Fruit fly (Drosophila melanogaster) whole organism, pupa: Measurements from ENCODE around the gene Mp.

Experiments
- CG12605 ChIP-seq: fragments of 200-800 bp; sonication (Bioruptor generic); IDR thresholded peaks from 2 replicates; pipeline ENCODE4 v1.3.6; 2022; ENCODE audit warnings: missing biosample characterization, missing genetic modification characterization
- CG13204 ChIP-seq: fragments of 200-800 bp; sonication (Bioruptor generic); optimal IDR thresholded peaks from 2 replicates; lab custom pipeline; 2018; ENCODE audit warnings: missing biosample characterization, mild to moderate bottlenecking, missing genetic modification characterization, moderate library complexity
- CG14655 ChIP-seq: fragments of 200-800 bp; sonication (Bioruptor generic); optimal IDR thresholded peaks from 3 replicates; lab custom pipeline; 2017; ENCODE audit warnings: mild to moderate bottlenecking, missing biosample characterization, missing genetic modification reagents, missing genetic modification characterization
- CG15710 ChIP-seq: fragments of 200-800 bp; sonication (Bioruptor generic); optimal IDR thresholded peaks from 2 replicates; lab custom pipeline; 2018; ENCODE audit warnings: missing biosample characterization, mild to moderate bottlenecking, missing genetic modification characterization, moderate library complexity
- CG17806 ChIP-seq: fragments of 200-800 bp; sonication (Bioruptor generic); optimal IDR thresholded peaks from 2 replicates; lab custom pipeline; 2018; ENCODE audit warnings: missing biosample characterization, mild to moderate bottlenecking, missing genetic modification characterization, moderate library complexity
- CG32121 ChIP-seq: fragments of 200-800 bp; sonication (Bioruptor generic); IDR thresholded peaks from 2 replicates; pipeline ENCODE4 v1.3.6; 2022; ENCODE audit warnings: missing biosample characterization, missing genetic modification characterization
- CG4496 ChIP-seq: fragments of 200-800 bp; sonication (Bioruptor generic); IDR thresholded peaks from 3 replicates; pipeline ENCODE4 v1.3.6; 2022; ENCODE audit warnings: missing biosample characterization, missing genetic modification characterization
- CG8159 ChIP-seq: fragments of 200-800 bp; sonication (Bioruptor generic); optimal IDR thresholded peaks from 3 replicates; lab custom pipeline; 2018; ENCODE audit warnings: missing biosample characterization, mild to moderate bottlenecking, missing genetic modification characterization, moderate library complexity
- CG9948 ChIP-seq: fragments of 200-800 bp; sonication (Bioruptor generic); optimal IDR thresholded peaks from 2 replicates; lab custom pipeline; 2018; ENCODE audit warnings: missing biosample characterization, mild to moderate bottlenecking, missing genetic modification characterization, moderate library complexity
- D1 ChIP-seq: fragments of 200-800 bp; sonication (Bioruptor generic); optimal IDR thresholded peaks from 2 replicates; lab custom pipeline; 2018; ENCODE audit warnings: missing biosample characterization, mild to moderate bottlenecking, missing genetic modification characterization, moderate library complexity
- EcR ChIP-seq: fragments of 200-800 bp; sonication (Bioruptor generic); optimal IDR thresholded peaks from 3 replicates; lab custom pipeline; 2019; ENCODE audit warnings: missing biosample characterization, missing genetic modification characterization, mild to moderate bottlenecking, moderate library complexity, missing genetic modification reagents
- Ets98B ChIP-seq: fragments of 200-800 bp; sonication (Bioruptor generic); IDR thresholded peaks from 2 replicates; pipeline ENCODE4 v1.3.6; 2022; ENCODE audit warnings: missing biosample characterization, missing genetic modification characterization
- Pif1A ChIP-seq: fragments of 200-800 bp; sonication (Bioruptor generic); optimal IDR thresholded peaks from 3 replicates; lab custom pipeline; 2016; ENCODE audit warnings: missing biosample characterization, missing genetic modification characterization
- Pif1B ChIP-seq: fragments of 200-800 bp; sonication (Bioruptor generic); optimal IDR thresholded peaks from 3 replicates; lab custom pipeline; 2016; ENCODE audit warnings: missing biosample characterization, missing genetic modification characterization
- Snoo ChIP-seq: fragments of 200-800 bp; sonication (Bioruptor generic); optimal IDR thresholded peaks from 3 replicates; lab custom pipeline; 2017; ENCODE audit warnings: missing biosample characterization, mild to moderate bottlenecking, missing genetic modification characterization, inconsistent platforms
- fd96Ca ChIP-seq: fragments of 200-800 bp; sonication (Bioruptor generic); IDR thresholded peaks from 3 replicates; pipeline ENCODE4 v1.3.6; 2022; ENCODE audit warnings: missing biosample characterization, missing genetic modification characterization
- gl ChIP-seq: fragments of 200-800 bp; sonication (Bioruptor generic); optimal IDR thresholded peaks from 2 replicates; lab custom pipeline; 2018; ENCODE audit warnings: missing biosample characterization, mild to moderate bottlenecking, missing genetic modification characterization
- rn ChIP-seq: fragments of 200-800 bp; sonication (Bioruptor generic); IDR thresholded peaks from 2 replicates; pipeline ENCODE4 v1.3.6; 2022; ENCODE audit warnings: missing biosample characterization, missing genetic modification characterization

Mp gene

dm6 chr3L:6978757-6979386 is 19.8 kb upstream of the Mp start:
- TF ChIP-seq fd96Ca (GFP tag; lab: Robert Waterston, UW) (no peak), CG17806 (tag; lab: Kevin White, UChicago) (no peak), EcR (GFP tag; lab: Kevin White, UChicago) (no peak), CG12605 (GFP tag; lab: Robert Waterston, UW) (no peak), rn (GFP tag; lab: Robert Waterston, UW) (no peak), CG14655 (no peak), CG13204 (GFP tag; lab: Kevin White, UChicago) (no peak), CG9948 (tag; lab: Kevin White, UChicago) (no peak), Pif1A (GFP tag; lab: Kevin White, UChicago) (no peak)
- TF ChIP-seq, all 21 proteins: peak for 0

dm6 chr3L:6979387-6980249 is 19.0 kb upstream of the Mp start, which contains the start of gene Galphai:
TSS of gene Galphai (minus strand) at chr3L:6980044.
- TF ChIP-seq CG9948 (tag; lab: Kevin White, UChicago) (no peak), CG4496 (GFP tag; lab: Robert Waterston, UW) (no peak; the same call in 2 of the 3 replicates), EcR (GFP tag; lab: Kevin White, UChicago) (peak; percentile 67), Pif1B (GFP tag; lab: Kevin White, UChicago) (peak; percentile 21), fd96Ca (GFP tag; lab: Robert Waterston, UW) (peak; percentile 41; the same call in 1 of the 3 replicates), Ets98B (peak; percentile 25; the same call in 1 of the 2 replicates), rn (GFP tag; lab: Robert Waterston, UW) (0 out of 2 replicates have a peak, but pooled peaks have one; percentile 17), D1 (no peak), CG8159 (peak; percentile 38), CG13204 (GFP tag; lab: Kevin White, UChicago) (peak; percentile 37)

- no peak for TF ChIP-seq CG14655
- no peak for TF ChIP-seq D1
- no peak for TF ChIP-seq CG8159
- no peak for TF ChIP-seq EcR (GFP tag; lab: Kevin White, UChicago)
- no peak for TF ChIP-seq CG12605 (GFP tag; lab: Robert Waterston, UW)
- no peak for TF ChIP-seq Ets98B
- no peak for TF ChIP-seq CG13204 (GFP tag; lab: Kevin White, UChicago)
- TF ChIP-seq CG4496 (GFP tag; lab: Robert Waterston, UW), result no peak
- no peak for TF ChIP-seq Pif1A (GFP tag; lab: Kevin White, UChicago)
- no peak for TF ChIP-seq CG17806 (tag; lab: Kevin White, UChicago)
- no peak for TF ChIP-seq gl (tag; lab: Kevin White, UChicago)
- no peak for TF ChIP-seq rn (GFP tag; lab: Robert Waterston, UW)
- no peak for TF ChIP-seq CG15710 (tag; lab: Kevin White, UChicago)
- no peak for TF ChIP-seq CG9948 (tag; lab: Kevin White, UChicago)
Observed at dm6 chr3L:6980553-6980952, 18.1 kb upstream of the Mp start.

dm6 chr3L:6981109-6981741 is 17.4 kb upstream of the Mp start:
- no peak for TF ChIP-seq CG9948 (tag; lab: Kevin White, UChicago)
- no peak for TF ChIP-seq CG8159
- TF ChIP-seq CG13204 (GFP tag; lab: Kevin White, UChicago), result peak; percentile 21
- no peak for TF ChIP-seq CG4496 (GFP tag; lab: Robert Waterston, UW)
- no peak for TF ChIP-seq Snoo (tag; lab: Kevin White, UChicago)
- TF ChIP-seq Pif1A (GFP tag; lab: Kevin White, UChicago), result no peak
- no peak for TF ChIP-seq EcR (GFP tag; lab: Kevin White, UChicago)

- TF ChIP-seq CG14655 (peak; percentile 14), CG32121 (no peak)
Observed at dm6 chr3L:6981823-6982222, 16.8 kb upstream of the Mp start.

- no peak for TF ChIP-seq Pif1A (GFP tag; lab: Kevin White, UChicago)
- TF ChIP-seq D1, result no peak
- TF ChIP-seq CG14655, result no peak
- no peak for TF ChIP-seq CG8159
- TF ChIP-seq CG4496 (GFP tag; lab: Robert Waterston, UW), result no peak
- TF ChIP-seq CG12605 (GFP tag; lab: Robert Waterston, UW), result no peak
- no peak for TF ChIP-seq EcR (GFP tag; lab: Kevin White, UChicago)
Observed at dm6 chr3L:6984486-6984885, 14.2 kb upstream of the Mp start, which contains the start of the genes CG32388 and CG43439. TSS of gene CG32388 (minus strand) at chr3L:6984586. TSS of gene CG43439 (minus strand) at chr3L:6984586.
